Worm (Caenorhabditis elegans) whole organism, late embryonic: ENCODE measurements around the gene fbxa-160.

Source experiments
- C08G9.2 ChIP-seq: sonication (generic microtip); optimal IDR thresholded peaks from 2 replicates; lab custom pipeline; 2016; ENCODE audit warnings: mild to moderate bottlenecking, missing genetic modification characterization, moderate library complexity, missing compliant biosample characterization
- F13H6.1 ChIP-seq: sonication (generic microtip); optimal IDR thresholded peaks from 2 replicates; lab custom pipeline; 2016; ENCODE audit warnings: missing genetic modification characterization, missing compliant biosample characterization
- K02D7.2 ChIP-seq: sonication (generic microtip); optimal IDR thresholded peaks from 2 replicates; lab custom pipeline; 2017; ENCODE audit warnings: mild to moderate bottlenecking, missing genetic modification characterization, missing compliant biosample characterization
- Y22D7AL.16 ChIP-seq: sonication (generic microtip); optimal IDR thresholded peaks from 2 replicates; lab custom pipeline; 2016; ENCODE audit warnings: missing genetic modification characterization, missing compliant biosample characterization
- ahr-1 ChIP-seq: sonication (generic microtip); optimal IDR thresholded peaks from 2 replicates; lab custom pipeline; 2016; ENCODE audit warnings: missing genetic modification characterization, missing compliant biosample characterization
- ceh-2 ChIP-seq: sonication (generic microtip); optimal IDR thresholded peaks from 2 replicates; lab custom pipeline; 2016; ENCODE audit warnings: missing genotype, missing genetic modification characterization, missing compliant biosample characterization
- ceh-24 ChIP-seq: sonication (generic microtip); optimal IDR thresholded peaks from 2 replicates; lab custom pipeline; 2016; ENCODE audit warnings: mild to moderate bottlenecking, missing genetic modification characterization, missing compliant biosample characterization
- ceh-30 ChIP-seq: fragments of 150-350 bp; optimal IDR thresholded peaks from 2 replicates; lab custom pipeline; 2014; ENCODE audit warnings: missing biosample characterization, missing genetic modification characterization
- ceh-31 ChIP-seq: sonication (generic microtip); optimal IDR thresholded peaks from 2 replicates; lab custom pipeline; 2016; ENCODE audit warnings: missing genetic modification characterization, missing compliant biosample characterization
- ceh-34 ChIP-seq: sonication (generic microtip); optimal IDR thresholded peaks from 2 replicates; lab custom pipeline; 2016; ENCODE audit warnings: mild to moderate bottlenecking, missing genetic modification characterization, missing compliant biosample characterization
- ceh-48 ChIP-seq: sonication (generic microtip); optimal IDR thresholded peaks from 2 replicates; lab custom pipeline; 2016; ENCODE audit warnings: missing genetic modification characterization, inconsistent platforms, missing compliant biosample characterization
- ceh-9 ChIP-seq: sonication (generic microtip); optimal IDR thresholded peaks from 2 replicates; lab custom pipeline; 2016; ENCODE audit warnings: mild to moderate bottlenecking, missing genetic modification characterization, inconsistent platforms, missing compliant biosample characterization
- dve-1 ChIP-seq: sonication (generic microtip); optimal IDR thresholded peaks from 2 replicates; lab custom pipeline; 2017; ENCODE audit warnings: antibody characterized with exemption, mild to moderate bottlenecking, missing genetic modification characterization, missing compliant biosample characterization
- elt-2 ChIP-seq: sonication (generic microtip); optimal IDR thresholded peaks from 2 replicates; lab custom pipeline; 2016; ENCODE audit warnings: missing genetic modification reagents, missing genetic modification characterization, missing compliant biosample characterization
- elt-4 ChIP-seq: sonication (generic microtip); optimal IDR thresholded peaks from 2 replicates; lab custom pipeline; 2016; ENCODE audit warnings: missing genetic modification characterization, missing compliant biosample characterization
- ets-4 ChIP-seq: sonication (generic microtip); optimal IDR thresholded peaks from 2 replicates; lab custom pipeline; 2016; ENCODE audit warnings: missing genetic modification characterization, missing compliant biosample characterization
- eyg-1 ChIP-seq: sonication (generic microtip); optimal IDR thresholded peaks from 2 replicates; lab custom pipeline; 2016; ENCODE audit warnings: missing genotype, missing genetic modification characterization, missing compliant biosample characterization
- fkh-10 ChIP-seq: fragments of 150-350 bp; optimal IDR thresholded peaks from 2 replicates; lab custom pipeline; 2014; ENCODE audit warnings: missing biosample characterization, missing genetic modification reagents, missing genetic modification characterization
- gmeb-2 ChIP-seq: sonication (generic microtip); optimal IDR thresholded peaks from 2 replicates; lab custom pipeline; 2016; ENCODE audit warnings: missing genetic modification characterization, inconsistent platforms, missing compliant biosample characterization
- hlh-15 ChIP-seq: sonication (generic microtip); optimal IDR thresholded peaks from 2 replicates; lab custom pipeline; 2016; ENCODE audit warnings: missing genetic modification characterization, missing compliant biosample characterization
- hlh-8 ChIP-seq: sonication (generic microtip); optimal IDR thresholded peaks from 2 replicates; lab custom pipeline; 2016; ENCODE audit warnings: missing genotype, missing genetic modification characterization, missing compliant biosample characterization
- lin-11 ChIP-seq: fragments of 200-800 bp; sonication (Bioruptor generic); optimal IDR thresholded peaks from 2 replicates; lab custom pipeline; 2018; ENCODE audit warnings: mild to moderate bottlenecking, missing genetic modification characterization, missing compliant biosample characterization
- nhr-232 ChIP-seq: sonication (generic microtip); optimal IDR thresholded peaks from 2 replicates; lab custom pipeline; 2016; ENCODE audit warnings: missing genetic modification characterization, missing compliant biosample characterization
- npax-4 ChIP-seq: sonication (generic microtip); optimal IDR thresholded peaks from 2 replicates; lab custom pipeline; 2016; ENCODE audit warnings: missing genetic modification characterization, missing compliant biosample characterization
- odd-2 ChIP-seq: sonication (generic microtip); optimal IDR thresholded peaks from 2 replicates; lab custom pipeline; 2017; ENCODE audit warnings: antibody characterized with exemption, mild to moderate bottlenecking, missing genetic modification characterization, missing compliant biosample characterization
- pax-1 ChIP-seq: fragments of 150-350 bp; optimal IDR thresholded peaks from 2 replicates; lab custom pipeline; 2014; ENCODE audit warnings: missing biosample characterization, missing genetic modification characterization
- pha-2 ChIP-seq: sonication (generic microtip); optimal IDR thresholded peaks from 2 replicates; lab custom pipeline; 2017; ENCODE audit warnings: mild to moderate bottlenecking, missing genetic modification characterization, missing compliant biosample characterization
- pha-4 ChIP-seq: fragments of 150-350 bp; optimal IDR thresholded peaks from 2 replicates; lab custom pipeline; 2018; ENCODE audit warnings: missing biosample characterization, missing genetic modification reagents, missing genetic modification characterization
- pqm-1 ChIP-seq: sonication (generic microtip); optimal IDR thresholded peaks from 2 replicates; lab custom pipeline; 2016; ENCODE audit warnings: missing genetic modification characterization, missing compliant biosample characterization
- sdc-2 ChIP-seq: sonication (generic microtip); optimal IDR thresholded peaks from 2 replicates; lab custom pipeline; 2016; ENCODE audit warnings: missing genotype, missing genetic modification characterization, missing compliant biosample characterization
- tbx-7 ChIP-seq: sonication (generic microtip); optimal IDR thresholded peaks from 2 replicates; lab custom pipeline; 2016; ENCODE audit warnings: missing genotype, missing genetic modification characterization, missing compliant biosample characterization
- unc-3 ChIP-seq, 2 experiments: fragments of 200-800 bp in 1 of 2; sonication (Bioruptor generic) in 1 of 2; sonication (generic microtip) in 1 of 2; conservative IDR thresholded peaks in 1 of 2; optimal IDR thresholded peaks in 1 of 2; 2 replicates each; pipeline versions ENCODE4 v1.3.6 to Lab custom; 2016 to 2022; ENCODE audit warnings: missing compliant biosample characterization in 2 of 2, missing genetic modification characterization in 2 of 2, missing genetic modification reagents in 1 of 2
- unc-42 ChIP-seq: sonication (generic microtip); optimal IDR thresholded peaks from 2 replicates; lab custom pipeline; 2016; ENCODE audit warnings: missing genotype, missing genetic modification characterization, missing compliant biosample characterization

Gene fbxa-160

ce11 chrII:1621795-1622194, 2.7 kb downstream of the fbxa-160 start:
- TF ChIP-seq elt-2 (tag; lab: Kevin White, UChicago): peak; percentile 46
- no peak for TF ChIP-seq ceh-30 (tag; lab: Kevin White, UChicago)

ce11 chrII:1621180-1621579, 3.3 kb downstream of the fbxa-160 start, which contains the start of gene fbxa-158:
fbxa-158 (minus strand) TSS chrII:1621280.
- TF ChIP-seq pha-2 (tag; lab: Kevin White, UChicago) (no peak), npax-4 (tag; lab: Kevin White, UChicago) (no peak), F13H6.1 (no peak), K02D7.2 (tag; lab: Kevin White, UChicago) (no peak), nhr-232 (no peak), tbx-7 (tag; lab: Kevin White, UChicago) (no peak), ceh-48 (tag; lab: Kevin White, UChicago) (no peak), ceh-30 (tag; lab: Kevin White, UChicago) (no peak), fkh-10 (no peak), unc-42 (tag; lab: Kevin White, UChicago) (no peak), ceh-34 (tag; lab: Kevin White, UChicago) (no peak), Y22D7AL.16 (no peak), gmeb-2 (no peak), sdc-2 (tag; lab: Kevin White, UChicago) (no peak), pax-1 (tag; lab: Kevin White, UChicago) (no peak), pqm-1 (tag; lab: Kevin White, UChicago) (no peak), C08G9.2 (tag; lab: Kevin White, UChicago) (no peak)

ce11 chrII:1618948-1619347, 5.5 kb downstream of the fbxa-160 start, which contains the start of gene fbxa-166:
fbxa-166 (minus strand) TSS chrII:1619048.
- TF ChIP-seq elt-4 (tag; lab: Kevin White, UChicago): no peak
- no peak for TF ChIP-seq hlh-15 (tag; lab: Kevin White, UChicago)
- no peak for TF ChIP-seq ceh-24

- TF ChIP-seq pha-4 (tag; lab: Kevin White, UChicago) (no peak), unc-3 (GFP tag; conservative IDR thresholded peaks at IDR 0.05; lab: Robert Waterston, UW) (no peak), unc-3 (tag; optimal IDR thresholded peaks at IDR 0.05; lab: Kevin White, UChicago) (no peak), pqm-1 (tag; lab: Kevin White, UChicago) (no peak), lin-11 (tag; lab: Kevin White, UChicago) (no peak), elt-2 (tag; lab: Kevin White, UChicago) (no peak), odd-2 (tag; lab: Kevin White, UChicago) (no peak), nhr-232 (no peak), hlh-8 (tag; lab: Kevin White, UChicago) (no peak), ceh-9 (tag; lab: Kevin White, UChicago) (no peak), elt-4 (tag; lab: Kevin White, UChicago) (no peak), ceh-24 (no peak), dve-1 (tag; lab: Kevin White, UChicago) (no peak), ahr-1 (tag; lab: Kevin White, UChicago) (no peak), ets-4 (no peak), ceh-31 (tag; lab: Kevin White, UChicago) (no peak), ceh-2 (no peak), npax-4 (tag; lab: Kevin White, UChicago) (no peak), eyg-1 (tag; lab: Kevin White, UChicago) (no peak)
These were observed 8.1 kb downstream of the fbxa-160 start, which contains the start of gene fbxa-165 for ce11 chrII:1616382-1616781. fbxa-165 (minus strand) TSS chrII:1616482.

- TF ChIP-seq F13H6.1: no peak
- no peak for TF ChIP-seq fkh-10
- no peak for TF ChIP-seq unc-3 (GFP tag; conservative IDR thresholded peaks at IDR 0.05; lab: Robert Waterston, UW)
- no peak for TF ChIP-seq unc-3 (tag; optimal IDR thresholded peaks at IDR 0.05; lab: Kevin White, UChicago)
- TF ChIP-seq ceh-30 (tag; lab: Kevin White, UChicago): no peak
- no peak for TF ChIP-seq elt-2 (tag; lab: Kevin White, UChicago)
- no peak for TF ChIP-seq ets-4
- TF ChIP-seq pax-1 (tag; lab: Kevin White, UChicago): no peak
- no peak for TF ChIP-seq elt-4 (tag; lab: Kevin White, UChicago)
- TF ChIP-seq ceh-34 (tag; lab: Kevin White, UChicago): no peak
These were observed 10.5 kb downstream of the fbxa-160 start, which contains the start of gene fbxa-164 for ce11 chrII:1613972-1614371. fbxa-164 (minus strand) TSS chrII:1614072.
